Worm (Caenorhabditis elegans): ENCODE results near the gene npr-24.

Gene npr-24

DNA sequence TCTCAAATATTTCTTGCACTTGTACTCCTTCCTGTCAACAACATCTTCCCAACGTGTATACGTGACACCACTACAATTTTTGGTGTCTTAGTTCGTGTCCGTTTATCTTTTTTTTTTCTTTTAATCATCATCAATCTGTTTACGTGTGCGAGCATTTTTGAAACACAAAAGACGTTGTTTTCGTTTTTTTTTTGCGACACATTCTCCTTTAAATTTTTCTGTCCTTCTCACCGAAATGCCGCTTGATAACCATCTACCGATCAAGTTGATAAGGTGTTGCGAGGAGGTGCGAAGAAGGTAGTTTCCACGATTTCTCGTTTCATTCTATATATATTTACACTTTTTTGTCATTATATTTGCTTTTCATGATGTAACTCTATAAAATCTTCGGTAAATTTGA lies 23.9 kb upstream of the npr-24 start (continued):
- no peak for TF ChIP-seq efl-1 (optimal IDR thresholded peaks at IDR 0.05)
- TF ChIP-seq efl-1 (GFP tag; optimal IDR thresholded peaks at IDR 0.05 in 1 of 2) = no peak
- TF ChIP-seq unc-62 (GFP tag; optimal IDR thresholded peaks at IDR 0.05) = no peak
- no peak for TF ChIP-seq tbx-2 (tag; optimal IDR thresholded peaks at IDR 0.05)
- TF ChIP-seq irx-1 (tag; optimal IDR thresholded peaks at IDR 0.05) = no peak
- TF ChIP-seq egl-13 (tag; optimal IDR thresholded peaks at IDR 0.05) = no peak
- TF ChIP-seq ceh-8 (GFP tag; optimal IDR thresholded peaks at IDR 0.05) = no peak
- TF ChIP-seq hpl-2 (GFP tag; optimal IDR thresholded peaks at IDR 0.05) = no peak
- TF ChIP-seq mdl-1 (tag; optimal IDR thresholded peaks at IDR 0.05) = no peak
- no peak for TF ChIP-seq ceh-82 (tag; optimal IDR thresholded peaks at IDR 0.05)
- TF ChIP-seq tlp-1 (tag; optimal IDR thresholded peaks at IDR 0.05) = no peak
- TF ChIP-seq fkh-10 (GFP tag; optimal IDR thresholded peaks at IDR 0.05) = no peak
- TF ChIP-seq ceh-90 (tag; optimal IDR thresholded peaks at IDR 0.05) = no peak
- TF ChIP-seq nhr-28 (tag; optimal IDR thresholded peaks at IDR 0.05) = no peak
- no peak for TF ChIP-seq Y116A8C.19 (tag; optimal IDR thresholded peaks at IDR 0.05; ENCODE audit: borderline replicate concordance)
- peak; percentile 17 for TF ChIP-seq mep-1 (tag; optimal IDR thresholded peaks at IDR 0.05)
- peak; percentile 76 for TF ChIP-seq nhr-85 (tag)
- no peak for TF ChIP-seq nhr-76 (tag; optimal IDR thresholded peaks at IDR 0.05)
- TF ChIP-seq elt-2 (tag; optimal IDR thresholded peaks at IDR 0.05) = peak; percentile 24
- no peak for TF ChIP-seq elt-3 (tag; optimal IDR thresholded peaks at IDR 0.05)

DNA sequence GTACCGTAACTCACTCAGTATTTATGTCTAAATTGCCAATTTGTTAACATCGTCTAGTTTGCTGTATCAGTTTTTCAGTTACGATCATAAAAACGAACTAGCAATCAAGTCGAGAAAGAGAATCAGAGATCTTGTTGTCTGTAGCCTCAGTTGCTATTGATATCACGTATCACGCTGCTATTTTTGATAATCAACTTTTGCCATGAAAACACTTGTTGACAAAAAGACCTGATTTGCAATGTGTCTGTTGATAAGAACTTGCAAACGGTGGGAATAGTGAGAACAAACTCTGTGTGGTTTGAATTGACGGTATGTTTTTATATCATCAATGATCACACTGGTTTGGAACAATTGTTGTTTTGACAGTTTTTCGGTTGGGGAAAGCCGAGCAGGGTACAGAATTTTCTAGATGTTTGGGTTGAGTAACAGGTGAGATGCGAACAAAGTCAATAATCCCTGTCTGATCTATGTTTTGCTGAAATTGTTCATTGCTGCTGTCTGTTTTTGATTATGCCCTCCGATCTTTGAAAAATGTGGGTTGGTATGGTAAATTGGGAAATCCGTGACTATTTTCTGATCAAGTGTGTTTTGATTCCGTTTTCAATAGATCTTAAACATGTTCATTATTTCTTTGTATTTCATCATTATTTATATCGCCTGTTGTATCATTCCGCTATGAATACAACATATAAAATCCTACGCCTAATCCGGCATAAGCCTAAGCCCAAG lies 22.6 kb upstream of the npr-24 start:
- TF ChIP-seq nhr-11 (tag; optimal IDR thresholded peaks at IDR 0.05) (no peak), dpl-1 (GFP tag; optimal IDR thresholded peaks at IDR 0.05) (no peak), nhr-85 (tag) (peak; percentile 75), elt-3 (tag; optimal IDR thresholded peaks at IDR 0.05) (peak in 2 of 6 experiments; percentile 64 to 76), Y116A8C.19 (tag; optimal IDR thresholded peaks at IDR 0.05; ENCODE audit: borderline replicate concordance) (no peak), mdl-1 (tag; optimal IDR thresholded peaks at IDR 0.05) (peak in 1 of 2 experiments; percentile 13), lin-35 (GFP tag; optimal IDR thresholded peaks at IDR 0.05) (peak in 1 of 2 experiments; percentile 30), lsy-2 (tag; optimal IDR thresholded peaks at IDR 0.05) (no peak), C34B4.2 (tag; optimal IDR thresholded peaks at IDR 0.05) (no peak), egl-27 (tag; optimal IDR thresholded peaks at IDR 0.05) (no peak), lin-14 (GFP tag; optimal IDR thresholded peaks at IDR 0.05) (peak; percentile 57), irx-1 (tag; optimal IDR thresholded peaks at IDR 0.05) (no peak), nhr-19 (GFP tag; conservative IDR thresholded peaks at IDR 0.05) (no peak), ceh-82 (tag; optimal IDR thresholded peaks at IDR 0.05) (no peak), sup-37 (GFP tag; optimal IDR thresholded peaks at IDR 0.05) (no peak), blmp-1 (tag; optimal IDR thresholded peaks at IDR 0.05) (peak; percentile 15), nhr-20 (tag; optimal IDR thresholded peaks at IDR 0.05) (peak; percentile 54), unc-62 (GFP tag; optimal IDR thresholded peaks at IDR 0.05) (no peak), snpc-4 (tag; optimal IDR thresholded peaks at IDR 0.05) (no peak), C04F5.9 (tag; optimal IDR thresholded peaks at IDR 0.05) (no peak), pag-3 (tag; optimal IDR thresholded peaks at IDR 0.05; ENCODE audit: borderline replicate concordance, insufficient read depth) (no peak), ama-1 (optimal IDR thresholded peaks at IDR 0.05) (no peak), dsc-1 (tag; optimal IDR thresholded peaks at IDR 0.05) (no peak), ceh-88 (GFP tag; IDR thresholded peaks at IDR 0.05) (no peak), elt-2 (tag; optimal IDR thresholded peaks at IDR 0.05) (peak; percentile 64), unc-86 (tag; optimal IDR thresholded peaks at IDR 0.05) (no peak), nhr-28 (tag; optimal IDR thresholded peaks at IDR 0.05) (no peak), fkh-8 (tag; optimal IDR thresholded peaks at IDR 0.05) (no peak), lin-39 (tag; optimal IDR thresholded peaks at IDR 0.05) (no peak), nhr-71 (tag; optimal IDR thresholded peaks at IDR 0.05) (peak; percentile 26), tbx-2 (tag; optimal IDR thresholded peaks at IDR 0.05) (no peak), xbp-1 (tag; optimal IDR thresholded peaks at IDR 0.05) (no peak), hpl-2 (GFP tag; optimal IDR thresholded peaks at IDR 0.05) (no peak), ztf-11 (tag; optimal IDR thresholded peaks at IDR 0.05) (no peak), hlh-17 (GFP tag; optimal IDR thresholded peaks at IDR 0.05; ENCODE audit: borderline replicate concordance) (no peak), isw-1 (GFP tag; IDR thresholded peaks at IDR 0.05) (no peak), nhr-12 (tag; optimal IDR thresholded peaks at IDR 0.05) (no peak), ztf-4 (tag; optimal IDR thresholded peaks at IDR 0.05) (no peak), F16B12.6 (tag; optimal IDR thresholded peaks at IDR 0.05) (no peak)

All from whole organism, L1 larva.